Fruit fly (Drosophila melanogaster) whole organism, prepupa: ENCODE data around the gene Cht11.

Source experiments
- Blimp-1 ChIP-seq: fragments of 200-800 bp; sonication (Bioruptor generic); optimal IDR thresholded peaks from 3 replicates; lab custom pipeline; 2017; ENCODE audit warnings: missing biosample characterization, missing genetic modification characterization, mild to moderate bottlenecking, moderate library complexity, missing genetic modification reagents
- CG10631 ChIP-seq: fragments of 200-800 bp; sonication (Bioruptor generic); optimal IDR thresholded peaks from 2 replicates; lab custom pipeline; 2016; ENCODE audit warnings: missing biosample characterization, missing genetic modification characterization
- CG11294 ChIP-seq: fragments of 200-800 bp; sonication (Bioruptor generic); IDR thresholded peaks from 2 replicates; pipeline ENCODE4 v1.3.6; 2022; ENCODE audit warnings: missing biosample characterization, missing genetic modification characterization
- CG11902 ChIP-seq: fragments of 200-800 bp; sonication (Bioruptor generic); optimal IDR thresholded peaks from 3 replicates; lab custom pipeline; 2016; ENCODE audit warnings: missing biosample characterization, missing genetic modification characterization
- CG15336 ChIP-seq: fragments of 200-800 bp; sonication (Bioruptor generic); IDR thresholded peaks from 2 replicates; pipeline ENCODE4 v1.3.6; 2022; ENCODE audit warnings: missing biosample characterization, missing genetic modification characterization
- CG1621 ChIP-seq: fragments of 200-800 bp; sonication (Bioruptor generic); optimal IDR thresholded peaks from 3 replicates; lab custom pipeline; 2018; ENCODE audit warnings: missing biosample characterization, mild to moderate bottlenecking, missing genetic modification characterization
- CG3032 ChIP-seq: fragments of 200-800 bp; optimal IDR thresholded peaks from 2 replicates; lab custom pipeline; 2019; ENCODE audit warnings: missing biosample characterization, mild to moderate bottlenecking, missing genetic modification characterization, moderate library complexity
- CG31627 ChIP-seq: fragments of 200-800 bp; sonication (Bioruptor generic); optimal IDR thresholded peaks from 3 replicates; lab custom pipeline; 2016; ENCODE audit warnings: missing biosample characterization, missing genetic modification characterization
- CG32006 ChIP-seq: fragments of 200-800 bp; sonication (Bioruptor generic); optimal IDR thresholded peaks from 3 replicates; lab custom pipeline; 2017; ENCODE audit warnings: missing biosample characterization, mild to moderate bottlenecking, missing genetic modification characterization
- CG34406 ChIP-seq: fragments of 200-800 bp; sonication (Bioruptor generic); optimal IDR thresholded peaks from 3 replicates; lab custom pipeline; 2016; ENCODE audit warnings: missing biosample characterization, missing genetic modification characterization
- CG3919 ChIP-seq: fragments of 200-800 bp; sonication (Bioruptor generic); optimal IDR thresholded peaks from 3 replicates; lab custom pipeline; 2016; ENCODE audit warnings: missing biosample characterization, missing genetic modification characterization
- CG4318 ChIP-seq: fragments of 200-800 bp; sonication (Bioruptor generic); optimal IDR thresholded peaks from 3 replicates; lab custom pipeline; 2017; ENCODE audit warnings: missing biosample characterization, mild to moderate bottlenecking, missing genetic modification characterization
- CG6163 ChIP-seq: fragments of 200-800 bp; sonication (Bioruptor generic); IDR thresholded peaks from 3 replicates; pipeline ENCODE4 v1.3.6; 2022; ENCODE audit warnings: missing biosample characterization, missing genetic modification characterization
- CG6792 ChIP-seq: fragments of 200-800 bp; sonication (Bioruptor generic); optimal IDR thresholded peaks from 3 replicates; lab custom pipeline; 2016; ENCODE audit warnings: missing biosample characterization, missing genetic modification characterization
- CG6854 ChIP-seq: fragments of 200-800 bp; sonication (Bioruptor generic); optimal IDR thresholded peaks from 2 replicates; lab custom pipeline; 2017; ENCODE audit warnings: missing biosample characterization, mild to moderate bottlenecking, missing genetic modification characterization
- CG7368 ChIP-seq: fragments of 200-800 bp; sonication (Bioruptor generic); optimal IDR thresholded peaks from 3 replicates; lab custom pipeline; 2016; ENCODE audit warnings: missing biosample characterization, missing genetic modification characterization
- CG8319 ChIP-seq: fragments of 200-800 bp; sonication (Bioruptor generic); optimal IDR thresholded peaks from 3 replicates; lab custom pipeline; 2016; ENCODE audit warnings: missing biosample characterization, missing genetic modification characterization
- CG8632 ChIP-seq: fragments of 200-800 bp; sonication (Bioruptor generic); optimal IDR thresholded peaks from 3 replicates; lab custom pipeline; 2016; ENCODE audit warnings: missing biosample characterization, missing genetic modification characterization
- CG9139 ChIP-seq: fragments of 200-800 bp; sonication (Bioruptor generic); optimal IDR thresholded peaks from 3 replicates; lab custom pipeline; 2017; ENCODE audit warnings: missing biosample characterization, mild to moderate bottlenecking, missing genetic modification characterization
- Eip75B ChIP-seq: fragments of 200-800 bp; sonication (Bioruptor generic); optimal IDR thresholded peaks from 3 replicates; lab custom pipeline; 2016; ENCODE audit warnings: missing biosample characterization, missing genetic modification characterization
- Eip78C ChIP-seq: fragments of 200-800 bp; sonication (Bioruptor generic); peaks from one replicate; lab custom pipeline; 2016; ENCODE audit warnings: missing biosample characterization, missing genetic modification characterization
- Eip93F ChIP-seq: fragments of 200-800 bp; sonication (Bioruptor generic); optimal IDR thresholded peaks from 2 replicates; lab custom pipeline; 2016; ENCODE audit warnings: missing biosample characterization, mild to moderate bottlenecking, missing genetic modification characterization
- Ets21C ChIP-seq: fragments of 200-800 bp; sonication (Bioruptor generic); optimal IDR thresholded peaks from 3 replicates; lab custom pipeline; 2016; ENCODE audit warnings: missing biosample characterization, missing genetic modification characterization
- Ets96B ChIP-seq: fragments of 200-800 bp; optimal IDR thresholded peaks from 2 replicates; lab custom pipeline; 2019; ENCODE audit warnings: missing biosample characterization, mild to moderate bottlenecking, missing genetic modification characterization, moderate library complexity
- Gug ChIP-seq: fragments of 200-800 bp; sonication (Bioruptor generic); IDR thresholded peaks from 2 replicates; pipeline ENCODE4 v1.3.6; 2022; ENCODE audit warnings: missing biosample characterization, missing genetic modification characterization
- Hr39 ChIP-seq: fragments of 200-800 bp; sonication (Bioruptor generic); optimal IDR thresholded peaks from 2 replicates; lab custom pipeline; 2016; ENCODE audit warnings: missing biosample characterization, missing genetic modification characterization
- Hr4 ChIP-seq: fragments of 200-800 bp; sonication (Bioruptor generic); optimal IDR thresholded peaks from 3 replicates; lab custom pipeline; 2016; ENCODE audit warnings: missing biosample characterization, missing genetic modification characterization
- Lpt ChIP-seq: fragments of 200-800 bp; sonication (Bioruptor generic); optimal IDR thresholded peaks from 3 replicates; lab custom pipeline; 2016; ENCODE audit warnings: missing biosample characterization, missing genetic modification characterization
- Met ChIP-seq: fragments of 200-800 bp; sonication (Bioruptor generic); optimal IDR thresholded peaks from 3 replicates; lab custom pipeline; 2016; ENCODE audit warnings: missing biosample characterization, missing genetic modification characterization
- Smox ChIP-seq: fragments of 200-800 bp; sonication (Bioruptor generic); optimal IDR thresholded peaks from 3 replicates; lab custom pipeline; 2016; ENCODE audit warnings: missing biosample characterization, missing genetic modification characterization
- Sox15 ChIP-seq: fragments of 200-800 bp; sonication (Bioruptor generic); optimal IDR thresholded peaks from 3 replicates; lab custom pipeline; 2016; ENCODE audit warnings: missing biosample characterization, missing genetic modification characterization
- achi ChIP-seq: fragments of 200-800 bp; sonication (Bioruptor generic); optimal IDR thresholded peaks from 3 replicates; lab custom pipeline; 2016; ENCODE audit warnings: missing biosample characterization, missing genetic modification characterization
- acj6 ChIP-seq: fragments of 200-800 bp; sonication (Bioruptor generic); optimal IDR thresholded peaks from 3 replicates; lab custom pipeline; 2016; ENCODE audit warnings: missing biosample characterization, missing genetic modification characterization
- cyc ChIP-seq: fragments of 200-800 bp; sonication (Bioruptor generic); optimal IDR thresholded peaks from 3 replicates; lab custom pipeline; 2016; ENCODE audit warnings: missing biosample characterization, missing genetic modification characterization
- eg ChIP-seq: fragments of 200-800 bp; sonication (Bioruptor generic); IDR thresholded peaks from 3 replicates; pipeline ENCODE4 v1.3.6; 2022; ENCODE audit warnings: missing biosample characterization, missing genetic modification characterization
- esn ChIP-seq: fragments of 200-800 bp; sonication (Bioruptor generic); optimal IDR thresholded peaks from 2 replicates; lab custom pipeline; 2016; ENCODE audit warnings: missing biosample characterization, mild to moderate bottlenecking, missing genetic modification characterization, moderate library complexity
- fd59A ChIP-seq: fragments of 200-800 bp; sonication (Bioruptor generic); optimal IDR thresholded peaks from 2 replicates; lab custom pipeline; 2017; ENCODE audit warnings: missing biosample characterization, mild to moderate bottlenecking, missing genetic modification characterization, missing genetic modification reagents
- fd85E ChIP-seq: fragments of 200-800 bp; sonication (Bioruptor generic); optimal IDR thresholded peaks from 3 replicates; lab custom pipeline; 2016; ENCODE audit warnings: missing biosample characterization, missing genetic modification characterization
- fkh ChIP-seq: fragments of 200-800 bp; sonication (Bioruptor generic); optimal IDR thresholded peaks from 3 replicates; lab custom pipeline; 2017; ENCODE audit warnings: missing biosample characterization, mild to moderate bottlenecking, missing genetic modification characterization, moderate library complexity
- lz ChIP-seq: fragments of 200-800 bp; sonication (Bioruptor generic); optimal IDR thresholded peaks from 3 replicates; lab custom pipeline; 2016; ENCODE audit warnings: missing biosample characterization, missing genetic modification characterization
- net ChIP-seq: fragments of 200-800 bp; sonication (Bioruptor generic); optimal IDR thresholded peaks from 3 replicates; lab custom pipeline; 2016; ENCODE audit warnings: missing biosample characterization, missing genetic modification characterization
- pdm3 ChIP-seq: fragments of 200-800 bp; sonication (Bioruptor generic); optimal IDR thresholded peaks from 3 replicates; lab custom pipeline; 2016; ENCODE audit warnings: missing biosample characterization, missing genetic modification characterization
- salr ChIP-seq, 2 experiments: fragments of 200-800 bp; sonication (Bioruptor generic); optimal IDR thresholded peaks; 3 replicates each; lab custom pipeline; 2016 to 2018; ENCODE audit warnings: missing biosample characterization in 2 of 2, missing genetic modification characterization in 2 of 2, mild to moderate bottlenecking in 1 of 2
- spab ChIP-seq: fragments of 200-800 bp; sonication (Bioruptor generic); optimal IDR thresholded peaks from 2 replicates; lab custom pipeline; 2017; ENCODE audit warnings: missing biosample characterization, mild to moderate bottlenecking, missing genetic modification characterization, missing genetic modification reagents
- ss ChIP-seq, 2 experiments: fragments of 200-800 bp; sonication (Bioruptor generic); optimal IDR thresholded peaks; 2 replicates in 1 of 2; 3 replicates in 1 of 2; lab custom pipeline; 2017 to 2018; ENCODE audit warnings: mild to moderate bottlenecking in 2 of 2, missing biosample characterization in 2 of 2, missing genetic modification characterization in 2 of 2, moderate library complexity in 1 of 2
- svp ChIP-seq: fragments of 200-800 bp; sonication (Bioruptor generic); peaks from one replicate; lab custom pipeline; 2016; ENCODE audit warnings: missing biosample characterization, missing genetic modification characterization
- topi ChIP-seq: fragments of 200-800 bp; sonication (Bioruptor generic); optimal IDR thresholded peaks from 3 replicates; lab custom pipeline; 2016; ENCODE audit warnings: missing biosample characterization, missing genetic modification characterization
- vri ChIP-seq: fragments of 200-800 bp; sonication (Bioruptor generic); optimal IDR thresholded peaks from 3 replicates; lab custom pipeline; 2016; ENCODE audit warnings: missing biosample characterization, mild to moderate bottlenecking, missing genetic modification characterization

Gene Cht11

DNA sequence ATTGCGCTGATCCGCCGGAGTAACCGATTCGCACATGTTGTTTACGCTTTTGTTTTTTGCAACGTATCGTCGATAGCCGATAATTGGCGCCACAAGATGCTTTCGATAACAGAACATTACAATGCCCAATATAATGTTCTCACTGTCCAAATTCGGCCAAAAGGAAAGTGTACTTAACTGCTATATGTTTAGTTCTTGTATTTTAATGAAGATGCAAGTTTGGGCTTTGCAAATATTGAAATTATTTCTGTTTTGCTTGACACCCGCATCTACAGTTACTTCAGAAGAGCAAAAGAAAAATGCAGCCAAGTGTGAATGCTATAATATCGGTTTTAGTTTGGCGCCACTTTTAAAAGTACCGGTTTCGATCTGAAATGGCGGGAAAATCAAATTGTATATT lies 3.3 kb upstream of the Cht11 start (continued):
- TF ChIP-seq fd59A (GFP tag; lab: Kevin White, UChicago) (peak; percentile 85), CG15336 (peak; percentile 84), cyc (GFP tag; lab: Kevin White, UChicago) (peak; percentile 96), Lpt (GFP tag; lab: Kevin White, UChicago) (peak; percentile 83), CG11294 (GFP tag; lab: Robert Waterston, UW) (peak; percentile 85), ss (GFP tag; optimal IDR thresholded peaks at IDR 0.05; lab: Kevin White, UChicago) (peak; percentile 79 to 91), CG9139 (GFP tag; lab: Kevin White, UChicago) (peak; percentile 77), svp (GFP tag; lab: Kevin White, UChicago) (peak; percentile 97), vri (GFP tag; lab: Kevin White, UChicago) (peak; percentile 84), Met (GFP tag; lab: Kevin White, UChicago) (peak; percentile 94), Eip75B (GFP tag; lab: Kevin White, UChicago) (peak; percentile 91), CG11902 (GFP tag; lab: Kevin White, UChicago) (peak; percentile 90), spab (GFP tag; lab: Kevin White, UChicago) (peak; percentile 80)

DNA sequence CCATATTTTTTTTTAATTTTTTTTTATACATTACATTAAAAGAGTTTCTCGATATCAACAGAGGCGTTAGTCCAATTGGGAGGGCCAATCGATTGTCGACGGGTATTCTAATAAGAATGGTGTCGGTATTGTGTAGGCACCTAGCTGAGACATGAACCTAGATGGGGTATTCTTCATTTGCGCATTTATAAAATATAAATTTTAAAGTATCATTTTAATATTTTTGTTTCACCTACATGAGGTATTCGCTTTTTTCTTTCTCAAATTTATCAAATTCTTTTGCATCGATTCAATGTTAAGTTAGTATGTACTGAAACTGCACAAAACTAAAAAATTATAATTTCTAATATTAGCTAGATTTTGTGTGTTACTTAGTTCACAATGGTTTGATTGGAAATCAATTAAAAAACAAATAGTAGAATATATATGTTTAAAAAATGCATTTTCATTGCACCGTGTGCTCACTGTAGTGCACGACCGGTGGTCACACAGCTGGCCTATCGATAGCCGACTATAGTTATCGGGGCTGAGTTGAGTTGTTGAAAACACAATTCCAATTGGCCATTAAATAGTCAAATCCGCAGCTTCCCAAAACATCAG lies 5.4 kb downstream of the Cht11 start, which contains the start of the genes CG14435 and Tmf:
Gene CG14435, minus strand, starts transcription at position 81 of the 600 bp plus-strand sequence.
Gene Tmf, plus strand, starts transcription at position 501 of the 600 bp plus-strand sequence.
- TF ChIP-seq CG15336 (peak; percentile 67), achi (GFP tag; lab: Kevin White, UChicago) (peak; percentile 75), vri (GFP tag; lab: Kevin White, UChicago) (no peak), CG6163 (peak; percentile 85), pdm3 (peak; percentile 79), Hr4 (GFP tag; lab: Kevin White, UChicago) (peak; percentile 81), CG8632 (GFP tag; lab: Kevin White, UChicago) (peak; percentile 73), Sox15 (peak; percentile 69), Ets96B (tag; lab: Kevin White, UChicago) (peak; percentile 76), eg (GFP tag; lab: Robert Waterston, UW) (peak; percentile 80), cyc (GFP tag; lab: Kevin White, UChicago) (peak; percentile 70), CG32006 (GFP tag; lab: Kevin White, UChicago) (peak; percentile 83), net (GFP tag; lab: Kevin White, UChicago) (peak; percentile 60), CG7368 (peak; percentile 31), CG8319 (GFP tag; lab: Kevin White, UChicago) (peak; percentile 22), salr (GFP tag; optimal IDR thresholded peaks at IDR 0.05; lab: Kevin White, UChicago) (peak; percentile 23 to 64), Eip93F (peak; percentile 51), CG3032 (tag; lab: Kevin White, UChicago) (peak; percentile 78), CG4318 (GFP tag; lab: Kevin White, UChicago) (peak; percentile 73), fd59A (GFP tag; lab: Kevin White, UChicago) (peak; percentile 59), Gug (GFP tag; lab: Robert Waterston, UW) (peak; percentile 72), esn (peak; percentile 83), CG9139 (GFP tag; lab: Kevin White, UChicago) (no peak), CG3919 (peak; percentile 70), lz (GFP tag; lab: Kevin White, UChicago) (peak; percentile 81), acj6 (GFP tag; lab: Kevin White, UChicago) (peak; percentile 78), CG10631 (GFP tag; lab: Kevin White, UChicago) (peak; percentile 85), CG34406 (GFP tag; lab: Kevin White, UChicago) (peak; percentile 76), Ets21C (GFP tag; lab: Kevin White, UChicago) (peak; percentile 66), fkh (GFP tag; lab: Kevin White, UChicago) (peak; percentile 56), Lpt (GFP tag; lab: Kevin White, UChicago) (peak; percentile 63), fd85E (GFP tag; lab: Kevin White, UChicago) (no peak), svp (GFP tag; lab: Kevin White, UChicago) (peak; percentile 89), Blimp-1 (GFP tag; lab: Kevin White, UChicago) (peak; percentile 47), Hr39 (GFP tag; lab: Kevin White, UChicago) (peak; percentile 68), CG1621 (tag; lab: Kevin White, UChicago) (peak; percentile 20), Eip78C (GFP tag; lab: Kevin White, UChicago) (peak; percentile 90), CG31627 (peak; percentile 75), Smox (GFP tag; lab: Kevin White, UChicago) (peak; percentile 62), topi (GFP tag; lab: Kevin White, UChicago) (peak; percentile 73), Met (GFP tag; lab: Kevin White, UChicago) (peak; percentile 80), CG6792 (peak; percentile 63), CG6854 (GFP tag; lab: Kevin White, UChicago) (peak; percentile 14)
